Worm (Caenorhabditis elegans) whole organism, L1 larva: ENCODE data around the gene rab-14.
A peak's percentile ranks its signal among the peaks of the same experiment; 100 is the strongest.

Experiments used
- C16A3.4 ChIP-seq: fragments of 150-350 bp; optimal IDR thresholded peaks from 2 replicates; lab custom pipeline; 2014; ENCODE audit warnings: missing biosample characterization, missing genetic modification characterization
- nhr-28 ChIP-seq: fragments of 150-350 bp; optimal IDR thresholded peaks from 2 replicates; lab custom pipeline; 2014; ENCODE audit warnings: missing biosample characterization, missing genetic modification characterization
- unc-130 ChIP-seq: fragments of 150-350 bp; optimal IDR thresholded peaks from 2 replicates; lab custom pipeline; 2017; ENCODE audit warnings: missing biosample characterization, missing genetic modification characterization, inconsistent platforms

DNA sequence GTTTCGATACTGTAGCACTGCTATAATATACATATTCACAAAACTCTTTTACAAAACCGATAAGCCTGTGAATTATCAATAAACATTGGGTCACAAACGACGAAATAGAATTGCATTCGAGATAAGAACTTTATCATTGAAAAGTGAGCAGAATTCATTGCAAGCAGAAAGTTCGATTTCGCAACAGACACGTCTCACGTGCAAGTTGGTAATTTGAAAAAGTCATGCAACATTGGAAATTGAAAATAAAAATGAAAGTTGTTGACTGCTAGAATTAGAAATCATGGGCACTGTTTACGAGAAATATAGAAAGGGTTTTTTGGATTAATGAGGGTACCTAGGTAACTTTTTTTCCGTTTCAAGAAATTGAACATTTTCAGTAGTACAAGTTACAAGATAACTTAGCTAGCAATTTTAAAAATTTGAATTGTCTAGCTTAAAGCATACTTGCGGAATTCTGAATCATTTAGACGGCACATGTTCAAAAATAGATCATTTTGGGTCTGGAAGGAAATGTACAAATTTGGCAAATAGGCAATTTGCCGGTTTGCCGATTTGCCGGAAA, 4.2 kb upstream of the rab-14 start:
- TF ChIP-seq C16A3.4 (tag; lab: Kevin White, UChicago) (peak; percentile 31), nhr-28 (tag; lab: Kevin White, UChicago) (no peak), unc-130 (tag; lab: Kevin White, UChicago) (peak; percentile 15)
